Fruit fly (Drosophila melanogaster) whole organism, prepupa: ENCODE measurements around the gene LanA.

Experiments used
- Blimp-1 ChIP-seq: fragments of 200-800 bp; sonication (Bioruptor generic); optimal IDR thresholded peaks from 3 replicates; lab custom pipeline; 2017; ENCODE audit warnings: missing biosample characterization, missing genetic modification characterization, mild to moderate bottlenecking, moderate library complexity, missing genetic modification reagents
- CG10631 ChIP-seq: fragments of 200-800 bp; sonication (Bioruptor generic); optimal IDR thresholded peaks from 2 replicates; lab custom pipeline; 2016; ENCODE audit warnings: missing biosample characterization, missing genetic modification characterization
- CG11902 ChIP-seq: fragments of 200-800 bp; sonication (Bioruptor generic); optimal IDR thresholded peaks from 3 replicates; lab custom pipeline; 2016; ENCODE audit warnings: missing biosample characterization, missing genetic modification characterization
- CG15336 ChIP-seq: fragments of 200-800 bp; sonication (Bioruptor generic); IDR thresholded peaks from 2 replicates; pipeline ENCODE4 v1.3.6; 2022; ENCODE audit warnings: missing biosample characterization, missing genetic modification characterization
- CG16779 ChIP-seq: fragments of 200-800 bp; sonication (Bioruptor generic); optimal IDR thresholded peaks from 3 replicates; lab custom pipeline; 2017; ENCODE audit warnings: missing biosample characterization, mild to moderate bottlenecking, missing genetic modification characterization
- CG32006 ChIP-seq: fragments of 200-800 bp; sonication (Bioruptor generic); optimal IDR thresholded peaks from 3 replicates; lab custom pipeline; 2017; ENCODE audit warnings: missing biosample characterization, mild to moderate bottlenecking, missing genetic modification characterization
- CG3919 ChIP-seq: fragments of 200-800 bp; sonication (Bioruptor generic); optimal IDR thresholded peaks from 3 replicates; lab custom pipeline; 2016; ENCODE audit warnings: missing biosample characterization, missing genetic modification characterization
- CG4318 ChIP-seq: fragments of 200-800 bp; sonication (Bioruptor generic); optimal IDR thresholded peaks from 3 replicates; lab custom pipeline; 2017; ENCODE audit warnings: missing biosample characterization, mild to moderate bottlenecking, missing genetic modification characterization
- CG6276 ChIP-seq: fragments of 200-800 bp; sonication (Bioruptor generic); optimal IDR thresholded peaks from 2 replicates; lab custom pipeline; 2017; ENCODE audit warnings: missing biosample characterization, mild to moderate bottlenecking, missing genetic modification characterization
- CG6792 ChIP-seq: fragments of 200-800 bp; sonication (Bioruptor generic); optimal IDR thresholded peaks from 3 replicates; lab custom pipeline; 2016; ENCODE audit warnings: missing biosample characterization, missing genetic modification characterization
- CG6808 ChIP-seq: fragments of 200-800 bp; sonication (Bioruptor generic); optimal IDR thresholded peaks from 3 replicates; lab custom pipeline; 2017; ENCODE audit warnings: missing biosample characterization, missing genetic modification characterization, mild to moderate bottlenecking, moderate library complexity, missing genetic modification reagents
- CG6854 ChIP-seq: fragments of 200-800 bp; sonication (Bioruptor generic); optimal IDR thresholded peaks from 2 replicates; lab custom pipeline; 2017; ENCODE audit warnings: missing biosample characterization, mild to moderate bottlenecking, missing genetic modification characterization
- CG7368 ChIP-seq: fragments of 200-800 bp; sonication (Bioruptor generic); optimal IDR thresholded peaks from 3 replicates; lab custom pipeline; 2016; ENCODE audit warnings: missing biosample characterization, missing genetic modification characterization
- CG8119 ChIP-seq: fragments of 200-800 bp; sonication (Bioruptor generic); IDR thresholded peaks from 3 replicates; pipeline ENCODE4 v1.3.6; 2022; ENCODE audit warnings: missing biosample characterization, missing genetic modification characterization
- CG8319 ChIP-seq: fragments of 200-800 bp; sonication (Bioruptor generic); optimal IDR thresholded peaks from 3 replicates; lab custom pipeline; 2016; ENCODE audit warnings: missing biosample characterization, missing genetic modification characterization
- CG8632 ChIP-seq: fragments of 200-800 bp; sonication (Bioruptor generic); optimal IDR thresholded peaks from 3 replicates; lab custom pipeline; 2016; ENCODE audit warnings: missing biosample characterization, missing genetic modification characterization
- Eip75B ChIP-seq: fragments of 200-800 bp; sonication (Bioruptor generic); optimal IDR thresholded peaks from 3 replicates; lab custom pipeline; 2016; ENCODE audit warnings: missing biosample characterization, missing genetic modification characterization
- Eip78C ChIP-seq: fragments of 200-800 bp; sonication (Bioruptor generic); peaks from one replicate; lab custom pipeline; 2016; ENCODE audit warnings: missing biosample characterization, missing genetic modification characterization
- Ets21C ChIP-seq: fragments of 200-800 bp; sonication (Bioruptor generic); optimal IDR thresholded peaks from 3 replicates; lab custom pipeline; 2016; ENCODE audit warnings: missing biosample characterization, missing genetic modification characterization
- Ets96B ChIP-seq: fragments of 200-800 bp; optimal IDR thresholded peaks from 2 replicates; lab custom pipeline; 2019; ENCODE audit warnings: missing biosample characterization, mild to moderate bottlenecking, missing genetic modification characterization, moderate library complexity
- Hr39 ChIP-seq: fragments of 200-800 bp; sonication (Bioruptor generic); optimal IDR thresholded peaks from 2 replicates; lab custom pipeline; 2016; ENCODE audit warnings: missing biosample characterization, missing genetic modification characterization
- Hr4 ChIP-seq: fragments of 200-800 bp; sonication (Bioruptor generic); optimal IDR thresholded peaks from 3 replicates; lab custom pipeline; 2016; ENCODE audit warnings: missing biosample characterization, missing genetic modification characterization
- Lpt ChIP-seq: fragments of 200-800 bp; sonication (Bioruptor generic); optimal IDR thresholded peaks from 3 replicates; lab custom pipeline; 2016; ENCODE audit warnings: missing biosample characterization, missing genetic modification characterization
- Met ChIP-seq: fragments of 200-800 bp; sonication (Bioruptor generic); optimal IDR thresholded peaks from 3 replicates; lab custom pipeline; 2016; ENCODE audit warnings: missing biosample characterization, missing genetic modification characterization
- OdsH ChIP-seq: fragments of 200-800 bp; sonication (Bioruptor generic); optimal IDR thresholded peaks from 3 replicates; lab custom pipeline; 2016; ENCODE audit warnings: missing biosample characterization, missing genetic modification characterization
- Smox ChIP-seq: fragments of 200-800 bp; sonication (Bioruptor generic); optimal IDR thresholded peaks from 3 replicates; lab custom pipeline; 2016; ENCODE audit warnings: missing biosample characterization, missing genetic modification characterization
- Sox102F ChIP-seq: fragments of 200-800 bp; sonication (Bioruptor generic); optimal IDR thresholded peaks from 2 replicates; lab custom pipeline; 2016; ENCODE audit warnings: missing biosample characterization, mild to moderate bottlenecking, missing genetic modification characterization
- Sox15 ChIP-seq: fragments of 200-800 bp; sonication (Bioruptor generic); optimal IDR thresholded peaks from 3 replicates; lab custom pipeline; 2016; ENCODE audit warnings: missing biosample characterization, missing genetic modification characterization
- achi ChIP-seq: fragments of 200-800 bp; sonication (Bioruptor generic); optimal IDR thresholded peaks from 3 replicates; lab custom pipeline; 2016; ENCODE audit warnings: missing biosample characterization, missing genetic modification characterization
- acj6 ChIP-seq: fragments of 200-800 bp; sonication (Bioruptor generic); optimal IDR thresholded peaks from 3 replicates; lab custom pipeline; 2016; ENCODE audit warnings: missing biosample characterization, missing genetic modification characterization
- cyc ChIP-seq: fragments of 200-800 bp; sonication (Bioruptor generic); optimal IDR thresholded peaks from 3 replicates; lab custom pipeline; 2016; ENCODE audit warnings: missing biosample characterization, missing genetic modification characterization
- dac ChIP-seq: fragments of 200-800 bp; sonication (Bioruptor generic); optimal IDR thresholded peaks from 2 replicates; lab custom pipeline; 2017; ENCODE audit warnings: missing biosample characterization, mild to moderate bottlenecking, missing genetic modification characterization
- dsx ChIP-seq: fragments of 200-800 bp; optimal IDR thresholded peaks from 3 replicates; lab custom pipeline; 2019; ENCODE audit warnings: missing biosample characterization, mild to moderate bottlenecking, missing genetic modification characterization, moderate library complexity; ENCODE audit not compliant: poor library complexity, severe bottlenecking
- eg ChIP-seq: fragments of 200-800 bp; sonication (Bioruptor generic); IDR thresholded peaks from 3 replicates; pipeline ENCODE4 v1.3.6; 2022; ENCODE audit warnings: missing biosample characterization, missing genetic modification characterization
- esn ChIP-seq: fragments of 200-800 bp; sonication (Bioruptor generic); optimal IDR thresholded peaks from 2 replicates; lab custom pipeline; 2016; ENCODE audit warnings: missing biosample characterization, mild to moderate bottlenecking, missing genetic modification characterization, moderate library complexity
- fd59A ChIP-seq: fragments of 200-800 bp; sonication (Bioruptor generic); optimal IDR thresholded peaks from 2 replicates; lab custom pipeline; 2017; ENCODE audit warnings: missing biosample characterization, mild to moderate bottlenecking, missing genetic modification characterization, missing genetic modification reagents
- lz ChIP-seq: fragments of 200-800 bp; sonication (Bioruptor generic); optimal IDR thresholded peaks from 3 replicates; lab custom pipeline; 2016; ENCODE audit warnings: missing biosample characterization, missing genetic modification characterization
- net ChIP-seq: fragments of 200-800 bp; sonication (Bioruptor generic); optimal IDR thresholded peaks from 3 replicates; lab custom pipeline; 2016; ENCODE audit warnings: missing biosample characterization, missing genetic modification characterization
- salr ChIP-seq, 2 experiments: fragments of 200-800 bp; sonication (Bioruptor generic); optimal IDR thresholded peaks; 3 replicates each; lab custom pipeline; 2016 to 2018; ENCODE audit warnings: missing biosample characterization in 2 of 2, missing genetic modification characterization in 2 of 2, mild to moderate bottlenecking in 1 of 2
- spab ChIP-seq: fragments of 200-800 bp; sonication (Bioruptor generic); optimal IDR thresholded peaks from 2 replicates; lab custom pipeline; 2017; ENCODE audit warnings: missing biosample characterization, mild to moderate bottlenecking, missing genetic modification characterization, missing genetic modification reagents
- ss ChIP-seq, 2 experiments: fragments of 200-800 bp; sonication (Bioruptor generic); optimal IDR thresholded peaks; 2 replicates in 1 of 2; 3 replicates in 1 of 2; lab custom pipeline; 2017 to 2018; ENCODE audit warnings: mild to moderate bottlenecking in 2 of 2, missing biosample characterization in 2 of 2, missing genetic modification characterization in 2 of 2, moderate library complexity in 1 of 2
- vri ChIP-seq: fragments of 200-800 bp; sonication (Bioruptor generic); optimal IDR thresholded peaks from 3 replicates; lab custom pipeline; 2016; ENCODE audit warnings: missing biosample characterization, mild to moderate bottlenecking, missing genetic modification characterization

The LanA gene

DNA sequence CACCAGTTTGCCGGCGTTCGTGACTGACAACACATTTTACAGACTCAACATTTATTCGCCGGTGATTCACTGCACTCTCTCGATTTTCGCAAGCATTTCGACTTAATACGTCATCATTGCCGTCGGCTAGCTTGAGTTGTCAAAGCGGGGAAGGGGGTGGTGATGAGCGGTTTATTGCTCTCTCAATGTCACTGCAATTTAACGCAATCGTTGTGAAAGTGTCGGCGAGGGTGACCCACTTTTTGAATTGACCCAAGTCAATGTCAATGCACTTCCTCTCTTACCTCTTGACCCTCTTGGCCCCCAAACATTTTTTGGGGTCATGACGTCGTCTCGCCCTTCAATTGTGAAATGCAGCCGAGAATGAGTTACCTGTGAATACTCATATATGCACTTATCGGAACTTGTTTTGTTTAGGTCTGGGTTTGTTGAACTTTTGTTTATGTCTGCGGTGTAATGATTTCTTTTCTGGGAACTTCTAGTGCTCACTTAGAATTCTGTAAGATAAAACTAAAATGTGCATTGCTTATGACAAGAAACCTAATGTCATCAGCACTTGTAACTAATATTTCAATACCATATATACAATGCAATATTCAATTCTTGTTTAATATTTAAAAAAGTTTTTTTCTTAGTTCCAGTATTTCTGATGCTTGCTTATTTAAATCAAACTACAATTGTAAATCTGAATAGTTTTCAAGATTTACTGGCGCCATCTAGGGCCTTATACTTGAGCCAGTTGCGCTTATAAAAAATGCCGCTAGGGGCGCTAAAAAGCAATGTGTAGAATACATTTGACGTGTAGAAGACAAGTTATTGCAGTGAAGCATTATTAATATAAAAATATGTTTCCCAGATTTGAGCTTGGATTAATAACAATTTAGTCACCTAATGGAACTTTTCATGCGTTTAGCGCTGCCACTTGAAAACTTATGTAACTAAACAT, 46.3 kb upstream of the LanA start (continued):
- no peak for TF ChIP-seq Lpt (GFP tag; lab: Kevin White, UChicago)
- TF ChIP-seq Met (GFP tag; lab: Kevin White, UChicago), result peak; percentile 66
- peak; percentile 37 for TF ChIP-seq Smox (GFP tag; lab: Kevin White, UChicago)
- TF ChIP-seq CG16779, result no peak
- no peak for TF ChIP-seq CG6808 (GFP tag; lab: Kevin White, UChicago)
- no peak for TF ChIP-seq salr (GFP tag; optimal IDR thresholded peaks at IDR 0.05; lab: Kevin White, UChicago)
- TF ChIP-seq CG6792 (GFP tag; lab: Kevin White, UChicago), result no peak
- TF ChIP-seq lz (GFP tag; lab: Kevin White, UChicago), result peak; percentile 61
- TF ChIP-seq Ets21C (GFP tag; lab: Kevin White, UChicago), result peak; percentile 38
- no peak for TF ChIP-seq OdsH
- TF ChIP-seq CG8319 (GFP tag; lab: Kevin White, UChicago), result no peak
- no peak for TF ChIP-seq Ets96B
- TF ChIP-seq CG3919 (GFP tag; lab: Kevin White, UChicago), result peak; percentile 30
- TF ChIP-seq CG6854 (GFP tag; lab: Kevin White, UChicago), result peak; percentile 16
- TF ChIP-seq esn (GFP tag; lab: Kevin White, UChicago), result peak; percentile 58
- TF ChIP-seq cyc (GFP tag; lab: Kevin White, UChicago), result peak; percentile 57

DNA sequence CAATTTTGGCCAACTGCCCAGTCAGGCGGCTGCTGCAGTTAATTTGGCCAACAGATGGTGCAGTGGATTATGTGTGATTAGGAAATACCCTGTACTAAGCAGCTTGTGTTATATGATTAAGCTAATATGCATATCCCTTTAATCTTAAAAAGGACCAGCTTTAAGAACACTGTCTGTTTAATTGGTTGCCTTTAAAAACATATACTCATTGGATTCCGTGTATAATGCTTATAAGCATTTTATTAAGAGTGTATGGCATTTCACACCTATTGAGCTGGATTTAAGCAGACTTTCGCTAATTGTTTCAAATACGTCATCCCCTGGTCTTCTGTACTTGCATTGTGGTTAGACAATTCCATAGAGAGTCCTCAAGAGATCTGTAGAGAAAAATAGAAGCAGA, 45.6 kb upstream of the LanA start:
- TF ChIP-seq CG6276 (GFP tag; lab: Kevin White, UChicago), result peak; percentile 39
- peak; percentile 37; the same call in 1 of the 3 replicates for TF ChIP-seq eg (GFP tag; lab: Robert Waterston, UW)
- peak; percentile 71 for TF ChIP-seq CG8119
- TF ChIP-seq Eip78C (GFP tag; lab: Kevin White, UChicago), result peak; percentile 58
- TF ChIP-seq Sox102F (GFP tag; lab: Kevin White, UChicago), result no peak
- TF ChIP-seq CG15336 (GFP tag; lab: Robert Waterston, UW), result peak; percentile 72
- TF ChIP-seq CG32006, result peak; percentile 81
- peak; percentile 4 for TF ChIP-seq achi (GFP tag; lab: Kevin White, UChicago)
- no peak for TF ChIP-seq ss (GFP tag; optimal IDR thresholded peaks at IDR 0.05; lab: Kevin White, UChicago)
- TF ChIP-seq OdsH, result peak; percentile 4
- TF ChIP-seq Hr4 (GFP tag; lab: Kevin White, UChicago), result peak; percentile 82
- TF ChIP-seq salr (GFP tag; optimal IDR thresholded peaks at IDR 0.05; lab: Kevin White, UChicago), result peak in 1 of 2 experiments; percentile 47
- TF ChIP-seq net (GFP tag; lab: Kevin White, UChicago), result peak; percentile 17
- TF ChIP-seq CG4318 (GFP tag; lab: Kevin White, UChicago), result peak; percentile 56
- TF ChIP-seq dac, result peak; percentile 12
- TF ChIP-seq CG10631 (GFP tag; lab: Kevin White, UChicago), result no peak
- TF ChIP-seq CG8632, result no peak

DNA sequence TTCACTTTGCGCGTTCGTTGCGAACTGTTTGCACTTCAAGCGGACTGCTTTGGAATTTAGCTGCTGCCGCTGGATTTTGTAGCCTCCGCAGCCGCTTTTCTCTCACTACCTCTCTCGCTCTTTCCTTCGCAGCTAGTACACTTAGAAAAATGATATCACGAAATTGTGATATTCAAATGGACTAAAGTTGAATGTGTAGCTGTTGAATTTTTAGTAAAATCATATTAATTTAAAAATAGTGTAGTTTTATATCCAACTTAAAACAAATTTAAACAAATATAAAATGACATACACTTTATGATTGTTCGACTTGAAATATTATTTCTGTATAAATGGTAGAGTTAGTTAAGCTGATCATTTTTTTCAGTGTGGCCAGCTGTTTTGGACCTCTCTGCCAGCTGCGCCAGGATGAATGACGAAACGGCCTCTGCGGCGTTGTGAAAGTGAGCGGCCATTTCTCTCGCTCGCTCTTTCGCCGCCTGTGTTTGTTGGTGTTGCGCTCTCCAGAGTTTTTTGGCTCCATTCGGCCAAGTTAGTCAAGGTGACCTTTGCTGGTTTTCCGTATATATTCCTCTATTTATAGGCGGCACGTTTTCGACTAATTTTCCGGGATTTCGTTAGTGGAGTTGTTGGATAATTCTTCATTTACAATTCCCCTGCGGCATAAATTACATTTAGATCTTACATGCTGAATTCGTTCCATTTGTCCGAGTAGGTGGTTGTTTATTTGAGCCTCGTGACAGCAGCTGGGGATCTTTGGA, 45.0 kb upstream of the LanA start, which contains the start of gene Ldh:
Ldh (minus strand) TSS at position 51 of the 761 bp plus-strand sequence.
- TF ChIP-seq cyc (GFP tag; lab: Kevin White, UChicago) (peak; percentile 95), Sox15 (peak; percentile 91), CG11902 (GFP tag; lab: Kevin White, UChicago) (peak; percentile 90), CG8632 (peak; percentile 97), Hr39 (peak; percentile 92), Eip75B (peak; percentile 95), dsx (GFP tag; lab: Kevin White, UChicago) (peak; percentile 90), CG15336 (GFP tag; lab: Robert Waterston, UW) (peak; percentile 99), fd59A (GFP tag; lab: Kevin White, UChicago) (peak; percentile 86), CG6792 (GFP tag; lab: Kevin White, UChicago) (peak; percentile 95), CG32006 (peak; percentile 99), CG6808 (GFP tag; lab: Kevin White, UChicago) (peak; percentile 80), acj6 (GFP tag; lab: Kevin White, UChicago) (peak; percentile 97), CG7368 (GFP tag; lab: Kevin White, UChicago) (peak; percentile 88), Blimp-1 (GFP tag; lab: Kevin White, UChicago) (peak; percentile 89), Sox102F (GFP tag; lab: Kevin White, UChicago) (peak; percentile 98), spab (GFP tag; lab: Kevin White, UChicago) (peak; percentile 67), vri (GFP tag; lab: Kevin White, UChicago) (peak; percentile 93), Smox (GFP tag; lab: Kevin White, UChicago) (peak; percentile 98), Lpt (GFP tag; lab: Kevin White, UChicago) (peak; percentile 97), Ets21C (GFP tag; lab: Kevin White, UChicago) (peak; percentile 86), CG8319 (GFP tag; lab: Kevin White, UChicago) (peak; percentile 86), CG10631 (GFP tag; lab: Kevin White, UChicago) (peak; percentile 94)
